Fruit fly (Drosophila melanogaster) whole organism, embryonic: Measurements from ENCODE around the gene Pc.

ENCODE experiments used
- Adf1 ChIP-seq: fragments of 200-800 bp; sonication (Bioruptor generic); IDR thresholded peaks from 2 replicates; pipeline ENCODE4 v1.3.6; 2022; ENCODE audit warnings: missing biosample characterization, missing genetic modification characterization
- Atf-2 ChIP-seq: fragments of 200-800 bp; sonication (Bioruptor generic); optimal IDR thresholded peaks from 2 replicates; lab custom pipeline; 2016; ENCODE audit warnings: missing biosample characterization, missing genetic modification characterization
- B-H2 ChIP-seq: fragments of 200-800 bp; sonication (Bioruptor generic); optimal IDR thresholded peaks from 2 replicates; lab custom pipeline; 2018; ENCODE audit warnings: missing biosample characterization, mild to moderate bottlenecking, missing genetic modification characterization
- CG10366 ChIP-seq: fragments of 200-800 bp; sonication (Bioruptor generic); IDR thresholded peaks from 2 replicates; pipeline ENCODE4 v1.3.6; 2022; ENCODE audit warnings: missing biosample characterization, missing genetic modification characterization
- CG10959 ChIP-seq: fragments of 200-800 bp; sonication (Bioruptor generic); IDR thresholded peaks from 2 replicates; pipeline ENCODE4 v1.3.6; 2022; ENCODE audit warnings: missing biosample characterization, missing genetic modification characterization
- CG15269 ChIP-seq: fragments of 200-800 bp; sonication (Bioruptor generic); optimal IDR thresholded peaks from 2 replicates; lab custom pipeline; 2018; ENCODE audit warnings: missing biosample characterization, mild to moderate bottlenecking, missing genetic modification characterization, moderate library complexity
- CG1529 ChIP-seq: fragments of 200-800 bp; sonication (Bioruptor generic); optimal IDR thresholded peaks from 3 replicates; lab custom pipeline; 2018; ENCODE audit warnings: missing biosample characterization, missing genetic modification characterization
- CG15479 ChIP-seq: fragments of 200-800 bp; sonication (Bioruptor generic); optimal IDR thresholded peaks from 3 replicates; lab custom pipeline; 2019; ENCODE audit warnings: missing biosample characterization, mild to moderate bottlenecking, missing genetic modification characterization, moderate library complexity
- CG17186 ChIP-seq: fragments of 200-800 bp; sonication (Bioruptor generic); optimal IDR thresholded peaks from 3 replicates; lab custom pipeline; 2017; ENCODE audit warnings: missing biosample characterization, missing genetic modification reagents, missing genetic modification characterization
- CG17359 ChIP-seq: fragments of 200-800 bp; sonication (Bioruptor generic); optimal IDR thresholded peaks from 3 replicates; lab custom pipeline; 2018; ENCODE audit warnings: missing biosample characterization, mild to moderate bottlenecking, missing genetic modification characterization, moderate library complexity
- CG17361 ChIP-seq: fragments of 200-800 bp; sonication (Bioruptor generic); IDR thresholded peaks from 3 replicates; pipeline ENCODE4 v1.3.6; 2022; ENCODE audit warnings: missing biosample characterization, missing genetic modification characterization
- CG3163 ChIP-seq: fragments of 200-800 bp; sonication (Bioruptor generic); optimal IDR thresholded peaks from 3 replicates; lab custom pipeline; 2016; ENCODE audit warnings: missing biosample characterization, missing genetic modification characterization
- CG32772 ChIP-seq: fragments of 200-800 bp; sonication (Bioruptor generic); IDR thresholded peaks from 2 replicates; pipeline ENCODE4 v1.3.6; 2022; ENCODE audit warnings: missing biosample characterization, missing genetic modification characterization
- CG43689 ChIP-seq: fragments of 200-800 bp; sonication (Bioruptor generic); IDR thresholded peaks from 2 replicates; pipeline ENCODE4 v1.3.6; 2022; ENCODE audit warnings: missing biosample characterization, missing genetic modification characterization
- CG7271 ChIP-seq: fragments of 200-800 bp; sonication (Bioruptor generic); optimal IDR thresholded peaks from 2 replicates; lab custom pipeline; 2018; ENCODE audit warnings: missing biosample characterization, mild to moderate bottlenecking, missing genetic modification characterization, moderate library complexity
- CG7556 ChIP-seq: fragments of 200-800 bp; sonication (Bioruptor generic); optimal IDR thresholded peaks from 2 replicates; lab custom pipeline; 2017; ENCODE audit warnings: missing biosample characterization, mild to moderate bottlenecking, missing genetic modification characterization
- CG7745 ChIP-seq: fragments of 200-800 bp; sonication (Bioruptor generic); optimal IDR thresholded peaks from 2 replicates; lab custom pipeline; 2018; ENCODE audit warnings: missing biosample characterization, mild to moderate bottlenecking, missing genetic modification characterization, moderate library complexity
- Doc3 ChIP-seq: fragments of 200-800 bp; sonication (Bioruptor generic); IDR thresholded peaks from 3 replicates; pipeline ENCODE4 v1.3.6; 2022; ENCODE audit warnings: missing biosample characterization, missing genetic modification characterization; ENCODE audit not compliant: partially characterized antibody
- ERR ChIP-seq: fragments of 200-800 bp; sonication (Bioruptor generic); optimal IDR thresholded peaks from 2 replicates; lab custom pipeline; 2016; ENCODE audit warnings: missing biosample characterization, missing genetic modification characterization
- Hey ChIP-seq: fragments of 200-800 bp; sonication (Bioruptor generic); optimal IDR thresholded peaks from 3 replicates; lab custom pipeline; 2018; ENCODE audit warnings: missing biosample characterization, mild to moderate bottlenecking, missing genetic modification characterization
- HmgD ChIP-seq: fragments of 200-800 bp; sonication (Bioruptor generic); optimal IDR thresholded peaks from 3 replicates; lab custom pipeline; 2016; ENCODE audit warnings: missing biosample characterization, missing genetic modification characterization
- Jarid2 ChIP-seq: fragments of 200-800 bp; sonication (Bioruptor generic); optimal IDR thresholded peaks from 3 replicates; lab custom pipeline; 2017; ENCODE audit warnings: mild to moderate bottlenecking, missing biosample characterization, missing genetic modification reagents, missing genetic modification characterization
- Meics ChIP-seq: fragments of 200-800 bp; sonication (Bioruptor generic); optimal IDR thresholded peaks from 2 replicates; lab custom pipeline; 2017; ENCODE audit warnings: missing biosample characterization, mild to moderate bottlenecking, missing genetic modification characterization
- Mes4 ChIP-seq: fragments of 200-800 bp; sonication (Bioruptor generic); optimal IDR thresholded peaks from 2 replicates; lab custom pipeline; 2016; ENCODE audit warnings: missing biosample characterization, missing genetic modification characterization
- Nf-YC ChIP-seq: fragments of 200-800 bp; optimal IDR thresholded peaks from 3 replicates; lab custom pipeline; 2019; ENCODE audit warnings: missing biosample characterization, mild to moderate bottlenecking, missing genetic modification characterization, moderate library complexity
- Oaz ChIP-seq: fragments of 200-800 bp; sonication (Bioruptor generic); IDR thresholded peaks from 2 replicates; pipeline ENCODE4 v1.3.6; 2022; ENCODE audit warnings: missing biosample characterization, missing genetic modification characterization
- Optix ChIP-seq: fragments of 200-800 bp; sonication (Bioruptor generic); IDR thresholded peaks from 3 replicates; pipeline ENCODE4 v1.3.6; 2022; ENCODE audit warnings: missing biosample characterization, missing genetic modification characterization
- Six4 ChIP-seq: fragments of 200-800 bp; sonication (Bioruptor generic); optimal IDR thresholded peaks from 2 replicates; lab custom pipeline; 2016; ENCODE audit warnings: missing biosample characterization, missing genetic modification characterization
- Spps ChIP-seq: fragments of 200-800 bp; sonication (Bioruptor generic); optimal IDR thresholded peaks from 2 replicates; lab custom pipeline; 2018; ENCODE audit warnings: missing biosample characterization, mild to moderate bottlenecking, missing genetic modification characterization
- Sry-δ ChIP-seq: fragments of 200-800 bp; sonication (Bioruptor generic); optimal IDR thresholded peaks from 2 replicates; lab custom pipeline; 2016; ENCODE audit warnings: missing biosample characterization, missing genetic modification characterization
- TFAM ChIP-seq: fragments of 200-800 bp; sonication (Bioruptor generic); optimal IDR thresholded peaks from 2 replicates; lab custom pipeline; 2017; ENCODE audit warnings: missing biosample characterization, missing genetic modification characterization, inconsistent platforms
- bbx ChIP-seq: fragments of 200-800 bp; sonication (Bioruptor generic); IDR thresholded peaks from 2 replicates; pipeline ENCODE4 v1.3.6; 2022; ENCODE audit warnings: missing biosample characterization, missing genetic modification characterization; ENCODE audit not compliant: partially characterized antibody
- cg ChIP-seq: fragments of 200-800 bp; sonication (Bioruptor generic); optimal IDR thresholded peaks from 3 replicates; lab custom pipeline; 2019; ENCODE audit warnings: missing biosample characterization, mild to moderate bottlenecking, missing genetic modification characterization, moderate library complexity
- exex ChIP-seq: fragments of 200-800 bp; sonication (Bioruptor generic); optimal IDR thresholded peaks from 4 replicates; lab custom pipeline; 2018; ENCODE audit warnings: missing biosample characterization, mild to moderate bottlenecking, missing genetic modification characterization, moderate library complexity
- fd96Cb ChIP-seq: fragments of 200-800 bp; sonication (Bioruptor generic); optimal IDR thresholded peaks from 2 replicates; lab custom pipeline; 2018; ENCODE audit warnings: missing biosample characterization, mild to moderate bottlenecking, missing genetic modification characterization, moderate library complexity
- gcm2 ChIP-seq: fragments of 200-800 bp; sonication (Bioruptor generic); optimal IDR thresholded peaks from 2 replicates; lab custom pipeline; 2016; ENCODE audit warnings: missing biosample characterization, missing genetic modification characterization
- jigr1 ChIP-seq: fragments of 200-800 bp; sonication (Bioruptor generic); IDR thresholded peaks from 3 replicates; pipeline ENCODE4 v1.3.6; 2022; ENCODE audit warnings: missing biosample characterization, missing genetic modification characterization
- pan ChIP-seq, 4 experiments: fragments of >200 bp in 3 of 4; fragments of 200-800 bp in 1 of 4; sonication (Bioruptor generic) in 1 of 4; optimal IDR thresholded peaks in 3 of 4; IDR thresholded peaks in 1 of 4; 2 replicates each; pipeline versions ENCODE4 v1.3.6 to Lab custom; 2017 to 2022; ENCODE audit warnings: missing biosample characterization in 2 of 4, missing genetic modification characterization in 2 of 4, mixed read lengths in 1 of 4
- pho ChIP-seq: fragments of 200-800 bp; sonication (Bioruptor generic); optimal IDR thresholded peaks from 2 replicates; lab custom pipeline; 2016; ENCODE audit warnings: missing biosample characterization, missing genetic modification characterization
- pum ChIP-seq: fragments of 200-800 bp; sonication (Bioruptor generic); optimal IDR thresholded peaks from 2 replicates; lab custom pipeline; 2016; ENCODE audit warnings: missing biosample characterization, missing genetic modification characterization
- pzg ChIP-seq: fragments of 200-800 bp; sonication (Bioruptor generic); optimal IDR thresholded peaks from 3 replicates; lab custom pipeline; 2018; ENCODE audit warnings: missing biosample characterization, mild to moderate bottlenecking, missing genetic modification characterization, moderate library complexity
- slbo ChIP-seq: fragments of 200-800 bp; sonication (Bioruptor generic); IDR thresholded peaks from 2 replicates; pipeline ENCODE4 v1.3.6; 2022; ENCODE audit warnings: missing biosample characterization, missing genetic modification characterization
- slou ChIP-seq: fragments of 200-800 bp; sonication (Bioruptor generic); optimal IDR thresholded peaks from 3 replicates; lab custom pipeline; 2016; ENCODE audit warnings: missing biosample characterization, missing genetic modification characterization
- sqz ChIP-seq: fragments of 200-800 bp; sonication (Bioruptor generic); optimal IDR thresholded peaks from 3 replicates; lab custom pipeline; 2018; ENCODE audit warnings: missing biosample characterization, mild to moderate bottlenecking, missing genetic modification characterization
- stc ChIP-seq: fragments of 200-800 bp; sonication (Bioruptor generic); IDR thresholded peaks from 2 replicates; pipeline ENCODE4 v1.3.6; 2022; ENCODE audit warnings: missing biosample characterization, missing genetic modification characterization
- tgo ChIP-seq: fragments of 200-800 bp; sonication (Bioruptor generic); IDR thresholded peaks from 3 replicates; pipeline ENCODE4 v1.3.6; 2022; ENCODE audit warnings: missing biosample characterization, missing genetic modification characterization
- wek ChIP-seq: fragments of 200-800 bp; sonication (Bioruptor generic); optimal IDR thresholded peaks from 3 replicates; lab custom pipeline; 2018; ENCODE audit warnings: missing biosample characterization, mild to moderate bottlenecking, missing genetic modification characterization, moderate library complexity
- zen2 ChIP-seq: fragments of 200-800 bp; sonication (Bioruptor generic); IDR thresholded peaks from 3 replicates; pipeline ENCODE4 v1.3.6; 2022; ENCODE audit warnings: missing biosample characterization, missing genetic modification characterization; ENCODE audit not compliant: partially characterized antibody
- zf30C ChIP-seq: fragments of 200-800 bp; sonication (Bioruptor generic); optimal IDR thresholded peaks from 3 replicates; lab custom pipeline; 2018; ENCODE audit warnings: missing biosample characterization, mild to moderate bottlenecking, missing genetic modification characterization

The Pc gene

DNA sequence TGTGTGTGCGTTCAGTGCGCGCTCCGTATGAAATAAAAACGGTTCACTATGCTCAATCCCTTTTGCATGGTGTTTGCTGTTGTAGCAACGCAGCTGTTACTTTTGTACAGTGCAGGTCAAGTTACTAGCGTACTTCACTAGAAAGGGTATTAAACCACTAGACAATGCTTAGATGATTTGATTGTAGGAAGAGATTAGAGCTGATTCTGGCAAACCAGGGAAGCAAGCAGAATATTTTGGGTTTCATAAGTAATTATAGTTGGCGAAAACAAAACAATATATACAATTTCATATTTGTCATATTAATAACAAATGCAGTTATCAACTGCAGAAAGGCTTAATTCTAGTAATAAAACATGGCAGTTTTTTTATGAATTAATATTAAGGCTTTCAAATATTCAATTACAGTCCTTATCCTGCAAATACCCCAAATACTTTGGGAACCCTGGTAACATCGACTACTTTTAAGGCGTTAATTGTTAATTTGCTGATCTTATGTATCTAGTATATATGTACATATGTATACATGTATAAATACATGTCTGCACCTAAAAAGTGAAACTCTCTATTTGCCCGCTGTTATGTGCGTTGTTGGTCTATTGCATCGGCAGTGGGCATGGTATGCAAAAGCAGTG is 29.5 kb upstream of the Pc start (continued):
- TF ChIP-seq CG17361 (GFP tag; lab: Robert Waterston, UW) (peak; percentile 72), Mes4 (GFP tag; lab: Kevin White, UChicago) (no peak), fd96Cb (peak; percentile 55), CG10959 (GFP tag; lab: Robert Waterston, UW) (no peak; the same call in 1 of the 2 replicates), HmgD (no peak), Doc3 (GFP tag; lab: Robert Waterston, UW) (no peak), Oaz (GFP tag; lab: Robert Waterston, UW) (no peak), stc (no peak), Spps (tag; lab: Kevin White, UChicago) (no peak), Atf-2 (no peak), Hey (tag; lab: Kevin White, UChicago) (no peak), gcm2 (GFP tag; lab: Kevin White, UChicago) (no peak), bbx (GFP tag; lab: Robert Waterston, UW) (no peak), CG15269 (tag; lab: Kevin White, UChicago) (no peak), jigr1 (GFP tag; lab: Robert Waterston, UW) (no peak), CG17186 (GFP tag; lab: Kevin White, UChicago) (no peak), Optix (GFP tag; lab: Robert Waterston, UW) (peak; percentile 8; the same call in 1 of the 3 replicates), CG3163 (GFP tag; lab: Kevin White, UChicago) (no peak), Meics (peak; percentile 46), Nf-YC (tag; lab: Kevin White, UChicago) (no peak), CG43689 (GFP tag; lab: Robert Waterston, UW) (0 out of 2 replicates have a peak, but pooled peaks have one; percentile 12), pho (peak; percentile 3), CG15479 (GFP tag; lab: Kevin White, UChicago) (no peak), wek (GFP tag; lab: Kevin White, UChicago) (no peak), ERR (no peak), exex (no peak), CG17359 (tag; lab: Kevin White, UChicago) (peak; percentile 48), Six4 (GFP tag; lab: Kevin White, UChicago) (peak; percentile 25), CG7745 (no peak), tgo (GFP tag; lab: Robert Waterston, UW) (0 out of 3 replicates have a peak, but pooled peaks have one; percentile 17), pum (peak; percentile 50), zf30C (GFP tag; lab: Kevin White, UChicago) (no peak), B-H2 (GFP tag; lab: Kevin White, UChicago) (no peak), Jarid2 (GFP tag; lab: Kevin White, UChicago) (no peak), Sry-δ (GFP tag; lab: Kevin White, UChicago) (no peak), zen2 (GFP tag; lab: Robert Waterston, UW) (no peak), CG32772 (no peak), slou (GFP tag; lab: Kevin White, UChicago) (no peak), sqz (GFP tag; lab: Kevin White, UChicago) (no peak), TFAM (no peak), CG1529 (no peak), Adf1 (GFP tag; lab: Robert Waterston, UW) (no peak), CG7556 (GFP tag; lab: Kevin White, UChicago) (peak; percentile 65), pan (optimal IDR thresholded peaks at IDR 0.05; lab: Kevin White, UChicago) (no peak), pan (GFP tag; optimal IDR thresholded peaks at IDR 0.05 in 1 of 2, IDR thresholded peaks at IDR 0.05 in 1 of 2) (peak in 1 of 2 experiments; percentile 38), slbo (GFP tag; lab: Robert Waterston, UW) (peak; percentile 69), pzg (GFP tag; lab: Kevin White, UChicago) (no peak), CG7271 (tag; lab: Kevin White, UChicago) (no peak), CG10366 (GFP tag; lab: Robert Waterston, UW) (peak; percentile 35; the same call in 1 of the 2 replicates), cg (GFP tag; lab: Kevin White, UChicago) (peak; percentile 20)
